Worm (Caenorhabditis elegans): Measurements from ENCODE around the gene npr-28.
"Not testable (repeated sequence)": the region's sequence is repeated elsewhere in the genome, so short reads cannot be mapped to it uniquely, and the experiment has no call there.

Gene npr-28

DNA sequence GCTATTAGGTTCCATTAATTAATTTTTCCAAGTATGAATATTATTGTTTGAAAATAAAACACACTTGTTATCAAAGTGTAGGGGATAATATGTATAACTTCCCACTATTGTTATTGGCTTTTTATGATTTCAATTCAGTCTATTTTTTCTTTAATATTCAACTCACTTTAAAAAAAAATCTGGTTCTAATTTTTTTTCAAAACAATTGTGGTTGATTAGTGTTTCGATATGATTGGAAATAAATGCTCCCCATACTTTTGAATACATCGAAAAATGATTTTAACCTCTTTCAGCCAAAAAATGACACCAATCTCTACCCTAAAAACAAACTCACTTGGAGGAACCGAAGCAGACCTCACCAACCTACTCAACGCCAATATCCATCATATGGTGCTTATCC lies 10.5 kb downstream of the npr-28 start, which contains the start of gene F55E10.2:
Gene F55E10.2 (plus strand): TSS at position 301 of the 400 bp plus-strand sequence.
- TF ChIP-seq elt-1 (tag; optimal IDR thresholded peaks at IDR 0.05) (no peak), mdl-1 (tag; optimal IDR thresholded peaks at IDR 0.05) (no peak), nhr-43 (tag; optimal IDR thresholded peaks at IDR 0.05; ENCODE audit: poor library complexity, severe bottlenecking) (no peak), nhr-67 (tag; optimal IDR thresholded peaks at IDR 0.05) (no peak), jun-1 (tag; optimal IDR thresholded peaks at IDR 0.05) (no peak), fkh-2 (tag; optimal IDR thresholded peaks at IDR 0.05) (no peak), nhr-25 (tag; optimal IDR thresholded peaks at IDR 0.05) (no peak), unc-62 (GFP tag; optimal IDR thresholded peaks at IDR 0.05) (no peak), nhr-28 (tag; optimal IDR thresholded peaks at IDR 0.05) (no peak), nhr-77 (tag; optimal IDR thresholded peaks at IDR 0.05) (no peak), elt-2 (tag; optimal IDR thresholded peaks at IDR 0.05) (no peak), eor-1 (tag; optimal IDR thresholded peaks at IDR 0.05) (no peak), egl-5 (tag; optimal IDR thresholded peaks at IDR 0.05) (no peak)

DNA sequence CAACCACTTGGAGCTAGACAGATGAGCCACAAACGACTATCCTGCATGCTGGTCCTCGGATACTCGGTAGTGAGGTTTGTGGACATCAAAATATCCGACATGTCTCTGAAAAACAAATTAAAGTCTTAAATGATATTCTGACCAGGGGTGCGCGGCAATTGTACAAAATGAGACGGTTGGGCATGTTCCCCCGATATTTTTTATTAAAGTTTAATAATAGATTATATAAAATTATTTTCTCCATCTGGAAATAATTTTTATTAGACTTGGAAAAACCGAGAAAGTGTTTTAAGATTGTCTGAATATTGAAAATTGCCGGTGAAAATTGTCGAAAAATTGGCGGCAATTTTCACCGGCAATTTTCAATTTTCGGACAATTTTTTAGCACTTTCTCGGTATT lies 23.1 kb downstream of the npr-28 start, which contains the start of gene F55E10.4:
Gene F55E10.4 (minus strand): TSS at position 101 of the 400 bp plus-strand sequence.
- TF ChIP-seq nhr-11 (tag; optimal IDR thresholded peaks at IDR 0.05), result no peak
- TF ChIP-seq aly-2 (tag; optimal IDR thresholded peaks at IDR 0.05), result no peak
- no peak for TF ChIP-seq nhr-25 (tag; optimal IDR thresholded peaks at IDR 0.05)
- TF ChIP-seq ama-1 (optimal IDR thresholded peaks at IDR 0.05), result no peak
- no peak for TF ChIP-seq ceh-82 (tag; optimal IDR thresholded peaks at IDR 0.05)
- no peak for TF ChIP-seq egl-27 (tag; optimal IDR thresholded peaks at IDR 0.05)
- no peak for TF ChIP-seq eor-1 (tag; optimal IDR thresholded peaks at IDR 0.05)
- TF ChIP-seq ceh-16 (tag; optimal IDR thresholded peaks at IDR 0.05), result no peak
- no peak for TF ChIP-seq nhr-43 (tag; optimal IDR thresholded peaks at IDR 0.05; ENCODE audit: poor library complexity, severe bottlenecking)
- no peak for TF ChIP-seq nhr-23 (tag; optimal IDR thresholded peaks at IDR 0.05)
- TF ChIP-seq nhr-12 (tag; optimal IDR thresholded peaks at IDR 0.05), result no peak
- no peak for TF ChIP-seq nfya-1 (tag; optimal IDR thresholded peaks at IDR 0.05; ENCODE audit: insufficient read depth)
- TF ChIP-seq daf-12 (tag; optimal IDR thresholded peaks at IDR 0.05), result no peak
- no peak for TF ChIP-seq unc-39 (tag; optimal IDR thresholded peaks at IDR 0.05)
- TF ChIP-seq mdl-1 (tag; optimal IDR thresholded peaks at IDR 0.05), result no peak
- TF ChIP-seq pqm-1 (tag; optimal IDR thresholded peaks at IDR 0.05), result no peak

DNA sequence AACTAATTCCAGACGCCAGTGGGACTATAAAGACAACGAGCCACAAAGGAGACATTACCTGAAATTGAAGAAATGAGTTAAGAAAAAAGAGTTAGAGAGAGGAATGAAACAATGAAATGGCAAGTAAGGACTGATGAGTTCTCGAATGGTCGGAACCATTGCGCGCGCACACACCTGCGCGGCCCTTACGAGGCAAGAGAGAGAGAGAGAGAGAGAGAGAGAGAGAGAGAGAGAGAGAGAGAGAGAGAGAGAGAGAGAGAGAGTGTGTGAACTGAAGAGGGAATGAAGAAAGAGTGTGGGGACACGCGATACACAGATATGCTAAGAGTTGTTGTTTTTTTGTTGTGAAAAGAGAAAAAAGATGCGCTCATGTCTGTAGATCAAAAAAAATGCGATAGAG lies 24.5 kb downstream of the npr-28 start, which contains the start of gene R09F10.8:
Gene R09F10.8 (minus strand): TSS at position 58 of the 400 bp plus-strand sequence.
- no peak for TF ChIP-seq ceh-82 (tag; optimal IDR thresholded peaks at IDR 0.05)
- TF ChIP-seq fkh-2 (tag; optimal IDR thresholded peaks at IDR 0.05), result no peak
- no peak for TF ChIP-seq sea-2 (GFP tag; optimal IDR thresholded peaks at IDR 0.05)
- no peak for TF ChIP-seq fos-1 (tag; optimal IDR thresholded peaks at IDR 0.05)
- TF ChIP-seq nhr-67 (tag; optimal IDR thresholded peaks at IDR 0.05), result no peak
- TF ChIP-seq ztf-4 (tag; optimal IDR thresholded peaks at IDR 0.05), result no peak
- no peak for TF ChIP-seq mml-1 (tag; optimal IDR thresholded peaks at IDR 0.05)
- no peak for TF ChIP-seq pha-4 (tag; optimal IDR thresholded peaks at IDR 0.05)

DNA sequence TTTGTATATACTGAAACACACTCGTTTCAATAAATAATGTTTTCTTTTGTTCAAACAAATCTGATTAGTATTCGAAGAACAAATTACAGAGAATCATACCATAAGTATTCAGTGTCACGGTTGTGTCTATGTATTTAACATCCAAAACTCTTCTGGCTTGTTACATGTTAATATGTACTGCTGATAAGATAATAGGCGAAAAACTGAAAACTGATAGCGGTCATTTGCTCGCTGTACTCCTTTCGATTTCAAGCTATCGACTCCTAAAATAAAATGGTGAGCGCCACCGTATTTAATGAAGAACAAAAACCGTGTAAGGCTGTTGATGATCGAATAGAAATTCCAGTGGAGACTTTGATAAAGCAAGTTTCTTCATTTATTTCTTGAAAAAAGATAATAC lies 27.5 kb downstream of the npr-28 start, which contains the start of gene R09F10.1:
Gene R09F10.1 (plus strand): TSS at position 222 of the 400 bp plus-strand sequence.
- TF ChIP-seq elt-2 (tag; optimal IDR thresholded peaks at IDR 0.05), result peak; percentile 75
- no peak for TF ChIP-seq ceh-16 (tag; optimal IDR thresholded peaks at IDR 0.05)
- TF ChIP-seq pqm-1 (tag; optimal IDR thresholded peaks at IDR 0.05), result peak; percentile 46
- TF ChIP-seq pha-4 (tag; optimal IDR thresholded peaks at IDR 0.05), result peak; percentile 50
- no peak for TF ChIP-seq nhr-28 (tag; optimal IDR thresholded peaks at IDR 0.05)
- TF ChIP-seq nhr-237 (tag; optimal IDR thresholded peaks at IDR 0.05), result no peak

DNA sequence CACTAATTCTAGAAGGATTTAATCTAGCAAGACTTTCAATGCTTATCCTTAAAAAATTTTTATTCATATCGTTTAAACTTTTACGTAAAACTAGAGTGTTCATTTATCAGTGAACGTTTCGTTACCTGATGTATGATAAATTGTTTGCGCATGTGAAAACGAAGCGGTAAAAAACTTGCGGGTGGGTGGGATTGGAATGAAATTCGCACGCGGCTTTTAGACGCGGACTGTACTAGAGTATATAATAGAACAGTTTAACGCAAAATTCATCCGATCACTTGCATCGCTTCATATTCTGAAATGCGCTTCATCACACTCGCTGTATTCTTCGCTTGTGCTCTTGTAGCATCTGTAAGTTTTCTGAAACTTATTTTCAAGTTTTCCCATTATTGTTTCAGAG lies 29.1 kb downstream of the npr-28 start, which contains the start of gene abu-9:
Gene abu-9 (plus strand): TSS at position 301 of the 400 bp plus-strand sequence.
- TF ChIP-seq lin-15B, ztf-11, nhr-11 (tag; optimal IDR thresholded peaks at IDR 0.05): not testable (repeated sequence)

DNA sequence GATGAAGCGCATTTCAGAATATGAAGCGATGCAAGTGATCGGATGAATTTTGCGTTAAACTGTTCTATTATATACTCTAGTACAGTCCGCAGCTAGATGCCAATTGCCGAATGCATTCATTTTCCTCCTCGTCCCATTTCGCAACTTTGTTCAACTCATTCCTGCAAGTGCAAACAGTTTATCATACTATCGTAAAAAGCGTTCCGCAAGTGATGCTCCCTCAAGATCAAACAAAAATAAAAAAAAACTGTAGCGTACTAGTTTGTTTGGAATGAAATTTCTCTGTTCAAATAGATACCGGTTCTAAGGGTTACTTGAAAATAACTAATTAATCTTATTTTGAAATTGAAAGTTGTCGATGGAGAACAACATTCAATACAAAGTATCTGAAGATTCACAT lies 30.0 kb downstream of the npr-28 start, which contains the start of gene pqn-57:
Gene pqn-57 (minus strand): TSS at position 101 of the 400 bp plus-strand sequence.
- TF ChIP-seq mml-1 (tag; optimal IDR thresholded peaks at IDR 0.05), result no peak
- no peak for TF ChIP-seq egl-5 (tag; optimal IDR thresholded peaks at IDR 0.05)
- TF ChIP-seq nfya-1 (tag; optimal IDR thresholded peaks at IDR 0.05; ENCODE audit: insufficient read depth), result no peak
- no peak for TF ChIP-seq R02D3.7 (tag; optimal IDR thresholded peaks at IDR 0.05)
- TF ChIP-seq hmg-11 (tag; optimal IDR thresholded peaks at IDR 0.05), result no peak
- no peak for TF ChIP-seq nhr-67 (tag; optimal IDR thresholded peaks at IDR 0.05)
- TF ChIP-seq nhr-76 (tag; optimal IDR thresholded peaks at IDR 0.05), result no peak

All from whole organism, L3 larva.